Worm (Caenorhabditis elegans): ENCODE data around the gene T05C12.8.

- TF ChIP-seq med-1 (GFP tag; optimal IDR thresholded peaks at IDR 0.05; ENCODE audit: insufficient read depth) (no peak), tab-1 (GFP tag; IDR thresholded peaks at IDR 0.05) (no peak), T22C8.4 (GFP tag; IDR thresholded peaks at IDR 0.05) (no peak), flt-1 (GFP tag; IDR thresholded peaks at IDR 0.05) (no peak)
These were observed 13.3 kb downstream of the T05C12.8 start, which contains the start of gene acr-14 for ce11 chrII:8177095-8177494.
